Worm (Caenorhabditis elegans): ENCODE data around the gene M70.1.

- TF ChIP-seq W03F9.2 (tag; optimal IDR thresholded peaks at IDR 0.05) (no peak), him-1 (tag; optimal IDR thresholded peaks at IDR 0.05) (no peak)
Measured at ce11 chrIV:2236654-2237613, 8.7 kb upstream of the M70.1 start.
